Fruit fly (Drosophila melanogaster): ENCODE results near the gene Efa6.

Gene Efa6

dm6 chr3R:22587419-22587963, at the start of gene Efa6:
Gene Efa6 (plus strand): TSS chr3R:22587755.
- TF ChIP-seq chm (GFP tag; IDR thresholded peaks at IDR 0.05) (no peak), phol (tag; optimal IDR thresholded peaks at IDR 0.05) (peak; percentile 66), cg (GFP tag; optimal IDR thresholded peaks at IDR 0.05) (peak; percentile 75), CG1602 (GFP tag; optimal IDR thresholded peaks at IDR 0.05) (peak; percentile 31), bcd (GFP tag; optimal IDR thresholded peaks at IDR 0.05) (peak; percentile 51), Ravus (GFP tag; IDR thresholded peaks at IDR 0.05) (no peak), bsh (GFP tag; optimal IDR thresholded peaks at IDR 0.05) (peak; percentile 11 to 30), tll (GFP tag; optimal IDR thresholded peaks at IDR 0.05) (no peak), CG11085 (GFP tag; IDR thresholded peaks at IDR 0.05) (no peak), peb (GFP tag; IDR thresholded peaks at IDR 0.05) (no peak), Max (GFP tag; optimal IDR thresholded peaks at IDR 0.05) (peak; percentile 64), bowl (GFP tag; IDR thresholded peaks at IDR 0.05) (no peak), sd (tag; optimal IDR thresholded peaks at IDR 0.05) (peak; percentile 79), CG17361 (GFP tag; IDR thresholded peaks at IDR 0.05) (peak; percentile 64), zfh2 (GFP tag; optimal IDR thresholded peaks at IDR 0.05) (peak; percentile 33), Chrac-16 (GFP tag; optimal IDR thresholded peaks at IDR 0.05) (peak; percentile 58), CG9437 (GFP tag; optimal IDR thresholded peaks at IDR 0.05) (peak; percentile 18), dpn (GFP tag; optimal IDR thresholded peaks at IDR 0.05) (peak; percentile 2 to 60), lilli (GFP tag; optimal IDR thresholded peaks at IDR 0.05) (peak; percentile 62), HmgZ (tag; optimal IDR thresholded peaks at IDR 0.05) (peak; percentile 74), Side (GFP tag; optimal IDR thresholded peaks at IDR 0.05) (no peak), Tbp (GFP tag; optimal IDR thresholded peaks at IDR 0.05) (no peak), CG7786 (GFP tag; optimal IDR thresholded peaks at IDR 0.05) (no peak), al (GFP tag; IDR thresholded peaks at IDR 0.05) (no peak), CG31224 (GFP tag; IDR thresholded peaks at IDR 0.05) (no peak), CG15479 (GFP tag; optimal IDR thresholded peaks at IDR 0.05) (peak; percentile 21), CG17359 (tag; optimal IDR thresholded peaks at IDR 0.05) (peak; percentile 24), CG17912 (GFP tag; optimal IDR thresholded peaks at IDR 0.05) (no peak), CG15696 (tag; optimal IDR thresholded peaks at IDR 0.05) (peak; percentile 48), CG32767 (GFP tag; IDR thresholded peaks at IDR 0.05) (no peak), CHES-1-like (GFP tag; optimal IDR thresholded peaks at IDR 0.05) (no peak), CG11456 (GFP tag; IDR thresholded peaks at IDR 0.05) (no peak), CG9876 (GFP tag; optimal IDR thresholded peaks at IDR 0.05) (no peak), Meics (GFP tag; optimal IDR thresholded peaks at IDR 0.05) (no peak), nerfin-1 (tag; optimal IDR thresholded peaks at IDR 0.05) (peak; percentile 43), CG4360 (GFP tag; IDR thresholded peaks at IDR 0.05) (no peak), CG7745 (tag; optimal IDR thresholded peaks at IDR 0.05) (no peak), dan (GFP tag; IDR thresholded peaks at IDR 0.05) (no peak), CG9797 (GFP tag; optimal IDR thresholded peaks at IDR 0.05) (peak; percentile 45), ftz-f1 (GFP tag; optimal IDR thresholded peaks at IDR 0.05) (peak; percentile 17), PHDP (tag; optimal IDR thresholded peaks at IDR 0.05) (peak; percentile 55), BEAF-32 (GFP tag; optimal IDR thresholded peaks at IDR 0.05) (peak; percentile 96), Trl (optimal IDR thresholded peaks at IDR 0.05) (no peak), Trl (GFP tag; optimal IDR thresholded peaks at IDR 0.05) (peak; percentile 59), ase (GFP tag; IDR thresholded peaks at IDR 0.05) (no peak), CG32772 (GFP tag; IDR thresholded peaks at IDR 0.05) (no peak), Drgx (GFP tag; IDR thresholded peaks at IDR 0.05) (no peak), CG7839 (tag; optimal IDR thresholded peaks at IDR 0.05) (peak; percentile 46), ken (GFP tag; IDR thresholded peaks at IDR 0.05) (no peak), CG10267 (tag; optimal IDR thresholded peaks at IDR 0.05) (peak; percentile 99), Lpt (GFP tag; optimal IDR thresholded peaks at IDR 0.05) (no peak), GATAe (GFP tag; conservative IDR thresholded peaks at IDR 0.05) (no peak)
